Fruit fly (Drosophila melanogaster): ENCODE results near the gene sog.
A peak's percentile ranks its signal among the peaks of the same experiment; 100 is the strongest.

The sog gene

dm6 chrX:15594230-15594857 is 38.9 kb downstream of the sog start (continued):
- TF ChIP-seq row (GFP tag; IDR thresholded peaks at IDR 0.05) (no peak), Pdp1 (GFP tag; optimal IDR thresholded peaks at IDR 0.05) (peak in 1 of 2 experiments; percentile 13), CG9609 (GFP tag; optimal IDR thresholded peaks at IDR 0.05) (no peak), mam (GFP tag; optimal IDR thresholded peaks at IDR 0.05) (no peak), HLH4C (GFP tag; IDR thresholded peaks at IDR 0.05; ENCODE audit: partially characterized antibody) (0 out of 3 replicates have a peak, but pooled peaks have one; percentile 29), sob (GFP tag; IDR thresholded peaks at IDR 0.05) (peak; percentile 60; the same call in 1 of the 2 replicates), Mrtf (GFP tag; IDR thresholded peaks at IDR 0.05) (peak; percentile 73), CG10462 (GFP tag; optimal IDR thresholded peaks at IDR 0.05) (no peak), E2f2 (GFP tag; IDR thresholded peaks at IDR 0.05) (peak; percentile 69), hb (GFP tag; IDR thresholded peaks at IDR 0.05; ENCODE audit: partially characterized antibody) (0 out of 3 replicates have a peak, but pooled peaks have one; percentile 31), esg (GFP tag; conservative IDR thresholded peaks at IDR 0.05) (no peak), Hsf (GFP tag; optimal IDR thresholded peaks at IDR 0.05) (peak; percentile 30), abd-A (tag; optimal IDR thresholded peaks at IDR 0.05) (no peak), CG6854 (GFP tag; optimal IDR thresholded peaks at IDR 0.05) (no peak), gem (tag; optimal IDR thresholded peaks at IDR 0.05) (peak; percentile 35), CG7745 (tag; optimal IDR thresholded peaks at IDR 0.05) (no peak), CG7839 (tag; optimal IDR thresholded peaks at IDR 0.05) (peak; percentile 51), sug (tag; optimal IDR thresholded peaks at IDR 0.05) (peak; percentile 3), CG10366 (GFP tag; IDR thresholded peaks at IDR 0.05) (peak; percentile 20), CG9215 (GFP tag; IDR thresholded peaks at IDR 0.05) (peak; percentile 51; the same call in 1 of the 2 replicates), CG10959 (GFP tag; IDR thresholded peaks at IDR 0.05) (peak; percentile 34; the same call in 1 of the 2 replicates), CG30403 (GFP tag; optimal IDR thresholded peaks at IDR 0.05) (peak; percentile 23), CG12942 (GFP tag; optimal IDR thresholded peaks at IDR 0.05) (peak; percentile 5), CHES-1-like (GFP tag; optimal IDR thresholded peaks at IDR 0.05) (no peak), D19A (tag; optimal IDR thresholded peaks at IDR 0.05) (peak; percentile 20), Fer3 (tag; optimal IDR thresholded peaks at IDR 0.05) (peak; percentile 2), CG1647 (GFP tag; optimal IDR thresholded peaks at IDR 0.05) (no peak), Nf-YA (GFP tag; IDR thresholded peaks at IDR 0.05) (no peak), E2f1 (GFP tag; IDR thresholded peaks at IDR 0.05) (peak; percentile 65), MBD-R2 (GFP tag; IDR thresholded peaks at IDR 0.05) (0 out of 2 replicates have a peak, but pooled peaks have one; percentile 22), vnd (GFP tag; IDR thresholded peaks at IDR 0.05; ENCODE audit: partially characterized antibody) (0 out of 3 replicates have a peak, but pooled peaks have one; percentile 22), Max (GFP tag; optimal IDR thresholded peaks at IDR 0.05) (no peak), CG17186 (GFP tag; optimal IDR thresholded peaks at IDR 0.05) (no peak), Dp (GFP tag; optimal IDR thresholded peaks at IDR 0.05) (peak; percentile 51), bcd (GFP tag; optimal IDR thresholded peaks at IDR 0.05) (peak; percentile 7), CG11085 (GFP tag; IDR thresholded peaks at IDR 0.05) (peak; percentile 61; the same call in 1 of the 2 replicates), ara (GFP tag; IDR thresholded peaks at IDR 0.05) (no peak; the same call in 1 of the 2 replicates), aop (GFP tag; IDR thresholded peaks at IDR 0.05) (no peak), zen (tag; optimal IDR thresholded peaks at IDR 0.05) (peak; percentile 2), ftz-f1 (GFP tag; optimal IDR thresholded peaks at IDR 0.05) (no peak), chinmo (GFP tag; IDR thresholded peaks at IDR 0.05; ENCODE audit: partially characterized antibody) (0 out of 4 replicates have a peak, but pooled peaks have one; percentile 36), CG4707 (GFP tag; optimal IDR thresholded peaks at IDR 0.05) (no peak), en (GFP tag; optimal IDR thresholded peaks at IDR 0.05) (no peak), Med (GFP tag) (peak; percentile 75), CG12236 (GFP tag; optimal IDR thresholded peaks at IDR 0.05) (no peak), amos (GFP tag; IDR thresholded peaks at IDR 0.05; ENCODE audit: partially characterized antibody) (peak; percentile 77), crol (GFP tag; IDR thresholded peaks at IDR 0.05) (no peak), ewg (GFP tag; optimal IDR thresholded peaks at IDR 0.05) (no peak)
